Worm (Caenorhabditis elegans): ENCODE results near the gene F40C5.2.

DNA sequence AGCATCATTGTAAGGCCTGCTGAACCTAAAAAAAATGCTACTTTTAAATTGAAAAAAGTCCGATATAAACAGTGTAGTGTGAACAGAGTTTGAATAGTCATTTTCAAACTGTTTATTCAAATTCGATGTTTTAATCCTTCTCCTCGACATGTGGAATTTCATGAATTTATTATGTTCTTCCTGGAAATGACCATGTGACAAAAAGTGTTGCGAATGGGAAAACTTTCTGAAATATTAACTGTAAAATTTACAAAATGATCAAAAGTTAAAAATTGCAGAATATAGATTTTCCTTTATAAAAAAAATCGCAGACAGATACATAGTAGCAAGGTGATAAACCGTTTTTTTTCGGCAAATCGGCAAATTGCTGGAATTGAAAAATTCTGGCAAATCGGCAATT lies 34.5 kb downstream of the F40C5.2 start, which contains the start of gene T22F3.8:
- TF ChIP-seq T22C8.4 (GFP tag; IDR thresholded peaks at IDR 0.05), result no peak
- TF ChIP-seq ztf-23 (GFP tag; IDR thresholded peaks at IDR 0.05), result no peak
- no peak for TF ChIP-seq ref-1 (GFP tag; conservative IDR thresholded peaks at IDR 0.05)
- TF ChIP-seq ztf-29 (GFP tag; IDR thresholded peaks at IDR 0.05), result no peak
- no peak for TF ChIP-seq flt-1 (GFP tag; IDR thresholded peaks at IDR 0.05)
- TF ChIP-seq tab-1 (GFP tag; IDR thresholded peaks at IDR 0.05), result no peak
- TF ChIP-seq med-1 (GFP tag; optimal IDR thresholded peaks at IDR 0.05; ENCODE audit: insufficient read depth), result no peak
- no peak for TF ChIP-seq cog-1 (tag; optimal IDR thresholded peaks at IDR 0.05)
